Fruit fly (Drosophila melanogaster) S2 (cell line): ENCODE measurements around the gene CG5131.

Source experiments
- CG8478 ChIP-seq: fragments of >200 bp; optimal IDR thresholded peaks from 2 replicates; lab custom pipeline; 2018
- CTCF ChIP-seq, 2 experiments: fragments of >200 bp; optimal IDR thresholded peaks; 2 replicates each; lab custom pipeline; 2018

dm6 chr2L:17529022-17529421, 44.7 kb downstream of the CG5131 start, which contains the start of gene CG15144:
- TF ChIP-seq CTCF (optimal IDR thresholded peaks at IDR 0.05; lab: Kevin White, UChicago): no peak
- no peak for TF ChIP-seq CG8478
